Worm (Caenorhabditis elegans): ENCODE data around the gene ZK262.19.
"Not testable (repeated sequence)": the region's sequence is repeated elsewhere in the genome, so short reads cannot be mapped to it uniquely, and the experiment has no call there.

ce11 chrV:18404767-18405166 lies 20.7 kb downstream of the ZK262.19 start, which contains the start of gene srh-209:
- TF ChIP-seq dao-5, him-1 (tag; optimal IDR thresholded peaks at IDR 0.05): not testable (repeated sequence)

Data from whole organism, L4/young adult.